Fruit fly (Drosophila melanogaster) whole organism, pupa: ENCODE measurements around the gene Con.

Source experiments
- CG12605 ChIP-seq: fragments of 200-800 bp; sonication (Bioruptor generic); IDR thresholded peaks from 2 replicates; pipeline ENCODE4 v1.3.6; 2022; ENCODE audit warnings: missing biosample characterization, missing genetic modification characterization
- CG13204 ChIP-seq: fragments of 200-800 bp; sonication (Bioruptor generic); optimal IDR thresholded peaks from 2 replicates; lab custom pipeline; 2018; ENCODE audit warnings: missing biosample characterization, mild to moderate bottlenecking, missing genetic modification characterization, moderate library complexity
- CG14655 ChIP-seq: fragments of 200-800 bp; sonication (Bioruptor generic); optimal IDR thresholded peaks from 3 replicates; lab custom pipeline; 2017; ENCODE audit warnings: mild to moderate bottlenecking, missing biosample characterization, missing genetic modification reagents, missing genetic modification characterization
- CG15710 ChIP-seq: fragments of 200-800 bp; sonication (Bioruptor generic); optimal IDR thresholded peaks from 2 replicates; lab custom pipeline; 2018; ENCODE audit warnings: missing biosample characterization, mild to moderate bottlenecking, missing genetic modification characterization, moderate library complexity
- CG32121 ChIP-seq: fragments of 200-800 bp; sonication (Bioruptor generic); IDR thresholded peaks from 2 replicates; pipeline ENCODE4 v1.3.6; 2022; ENCODE audit warnings: missing biosample characterization, missing genetic modification characterization
- CG34367 ChIP-seq: fragments of 200-800 bp; sonication (Bioruptor generic); optimal IDR thresholded peaks from 2 replicates; lab custom pipeline; 2018; ENCODE audit warnings: missing biosample characterization, mild to moderate bottlenecking, missing genetic modification characterization
- CG4496 ChIP-seq: fragments of 200-800 bp; sonication (Bioruptor generic); IDR thresholded peaks from 3 replicates; pipeline ENCODE4 v1.3.6; 2022; ENCODE audit warnings: missing biosample characterization, missing genetic modification characterization
- CG8301 ChIP-seq: fragments of 200-800 bp; sonication (Bioruptor generic); optimal IDR thresholded peaks from 2 replicates; lab custom pipeline; 2018; ENCODE audit warnings: missing biosample characterization, mild to moderate bottlenecking, missing genetic modification characterization
- D1 ChIP-seq: fragments of 200-800 bp; sonication (Bioruptor generic); optimal IDR thresholded peaks from 2 replicates; lab custom pipeline; 2018; ENCODE audit warnings: missing biosample characterization, mild to moderate bottlenecking, missing genetic modification characterization, moderate library complexity
- EcR ChIP-seq: fragments of 200-800 bp; sonication (Bioruptor generic); optimal IDR thresholded peaks from 3 replicates; lab custom pipeline; 2019; ENCODE audit warnings: missing biosample characterization, missing genetic modification characterization, mild to moderate bottlenecking, moderate library complexity, missing genetic modification reagents
- Ets98B ChIP-seq: fragments of 200-800 bp; sonication (Bioruptor generic); IDR thresholded peaks from 2 replicates; pipeline ENCODE4 v1.3.6; 2022; ENCODE audit warnings: missing biosample characterization, missing genetic modification characterization
- Snoo ChIP-seq: fragments of 200-800 bp; sonication (Bioruptor generic); optimal IDR thresholded peaks from 3 replicates; lab custom pipeline; 2017; ENCODE audit warnings: missing biosample characterization, mild to moderate bottlenecking, missing genetic modification characterization, inconsistent platforms
- gl ChIP-seq: fragments of 200-800 bp; sonication (Bioruptor generic); optimal IDR thresholded peaks from 2 replicates; lab custom pipeline; 2018; ENCODE audit warnings: missing biosample characterization, mild to moderate bottlenecking, missing genetic modification characterization
- rn ChIP-seq: fragments of 200-800 bp; sonication (Bioruptor generic); IDR thresholded peaks from 2 replicates; pipeline ENCODE4 v1.3.6; 2022; ENCODE audit warnings: missing biosample characterization, missing genetic modification characterization

DNA sequence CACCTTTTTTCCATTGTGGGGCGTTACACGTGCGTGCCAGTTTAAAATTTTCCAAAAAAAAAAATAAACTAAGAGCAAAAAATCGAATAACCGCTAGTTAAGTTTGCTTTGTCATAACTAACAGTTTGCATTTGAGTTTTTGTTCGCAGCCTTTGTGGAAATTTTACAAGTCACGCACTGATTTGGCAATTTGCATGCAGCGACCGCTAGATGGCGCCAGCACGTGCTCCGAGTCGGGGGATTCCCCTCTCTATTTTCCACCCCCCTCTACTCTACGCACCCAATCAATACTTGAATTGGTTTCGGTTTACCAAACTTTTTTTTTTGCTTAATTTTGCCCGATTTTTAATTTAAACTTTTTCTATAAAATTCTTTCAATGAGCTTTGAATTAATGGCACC lies 46.4 kb upstream of the Con start:
- TF ChIP-seq Ets98B (GFP tag; lab: Robert Waterston, UW) = no peak
- no peak for TF ChIP-seq CG12605
- no peak for TF ChIP-seq D1
- no peak for TF ChIP-seq EcR
- no peak for TF ChIP-seq rn
- no peak for TF ChIP-seq CG15710
- no peak for TF ChIP-seq CG4496 (GFP tag; lab: Robert Waterston, UW)
- no peak for TF ChIP-seq CG32121 (GFP tag; lab: Robert Waterston, UW)
- no peak for TF ChIP-seq CG34367 (tag; lab: Kevin White, UChicago)
- no peak for TF ChIP-seq CG14655 (GFP tag; lab: Kevin White, UChicago)
- TF ChIP-seq gl (tag; lab: Kevin White, UChicago) = no peak
- TF ChIP-seq Snoo (tag; lab: Kevin White, UChicago) = no peak
- no peak for TF ChIP-seq CG13204
- no peak for TF ChIP-seq CG8301 (tag; lab: Kevin White, UChicago)
